Worm (Caenorhabditis elegans): ENCODE data around the gene math-44.
"Not testable (repeated sequence)": the region's sequence is repeated elsewhere in the genome, so short reads cannot be mapped to it uniquely, and the experiment has no call there.

ce11 chrII:1948393-1948792 lies 40.7 kb upstream of the math-44 start, which contains the start of gene ZK250.2:
- not testable (repeated sequence) for TF ChIP-seq ref-1 (GFP tag; conservative IDR thresholded peaks at IDR 0.05); cog-1 (tag; optimal IDR thresholded peaks at IDR 0.05); flt-1 (GFP tag; IDR thresholded peaks at IDR 0.05)
